Worm (Caenorhabditis elegans) whole organism, late embryonic: ENCODE results near the gene fbxc-58.

Experiments used
- C08G9.2 ChIP-seq: sonication (generic microtip); optimal IDR thresholded peaks from 2 replicates; lab custom pipeline; 2016; ENCODE audit warnings: mild to moderate bottlenecking, missing genetic modification characterization, moderate library complexity, missing compliant biosample characterization
- C38D4.7 ChIP-seq: fragments of 200-800 bp; sonication (Bioruptor generic); optimal IDR thresholded peaks from 2 replicates; lab custom pipeline; 2018; ENCODE audit warnings: mild to moderate bottlenecking, missing genetic modification characterization, moderate library complexity, missing compliant biosample characterization
- K02D7.2 ChIP-seq: sonication (generic microtip); optimal IDR thresholded peaks from 2 replicates; lab custom pipeline; 2017; ENCODE audit warnings: mild to moderate bottlenecking, missing genetic modification characterization, missing compliant biosample characterization
- T23F11.4 ChIP-seq: fragments of 200-800 bp; sonication (Bioruptor generic); optimal IDR thresholded peaks from 2 replicates; lab custom pipeline; 2018; ENCODE audit warnings: mild to moderate bottlenecking, missing genetic modification characterization, missing compliant biosample characterization
- Y22D7AL.16 ChIP-seq: sonication (generic microtip); optimal IDR thresholded peaks from 2 replicates; lab custom pipeline; 2016; ENCODE audit warnings: missing genetic modification characterization, missing compliant biosample characterization
- ahr-1 ChIP-seq: sonication (generic microtip); optimal IDR thresholded peaks from 2 replicates; lab custom pipeline; 2016; ENCODE audit warnings: missing genetic modification characterization, missing compliant biosample characterization
- ceh-18 ChIP-seq: sonication (generic microtip); optimal IDR thresholded peaks from 2 replicates; lab custom pipeline; 2016; ENCODE audit warnings: missing genetic modification characterization, missing compliant biosample characterization
- ceh-24 ChIP-seq: sonication (generic microtip); optimal IDR thresholded peaks from 2 replicates; lab custom pipeline; 2016; ENCODE audit warnings: mild to moderate bottlenecking, missing genetic modification characterization, missing compliant biosample characterization
- ceh-30 ChIP-seq: fragments of 150-350 bp; optimal IDR thresholded peaks from 2 replicates; lab custom pipeline; 2014; ENCODE audit warnings: missing biosample characterization, missing genetic modification characterization
- ceh-34 ChIP-seq: sonication (generic microtip); optimal IDR thresholded peaks from 2 replicates; lab custom pipeline; 2016; ENCODE audit warnings: mild to moderate bottlenecking, missing genetic modification characterization, missing compliant biosample characterization
- ceh-45 ChIP-seq: fragments of 200-800 bp; sonication (Bioruptor generic); IDR thresholded peaks from 2 replicates; pipeline ENCODE4 v1.3.6; 2022; ENCODE audit warnings: missing genetic modification reagents, missing genetic modification characterization, missing compliant biosample characterization
- ceh-9 ChIP-seq: sonication (generic microtip); optimal IDR thresholded peaks from 2 replicates; lab custom pipeline; 2016; ENCODE audit warnings: mild to moderate bottlenecking, missing genetic modification characterization, inconsistent platforms, missing compliant biosample characterization
- che-1 ChIP-seq: sonication (generic microtip); optimal IDR thresholded peaks from 2 replicates; lab custom pipeline; 2016; ENCODE audit warnings: mild to moderate bottlenecking, missing genetic modification characterization, missing compliant biosample characterization
- dmd-4 ChIP-seq: sonication (generic microtip); optimal IDR thresholded peaks from 2 replicates; lab custom pipeline; 2016; ENCODE audit warnings: borderline replicate concordance, missing genetic modification characterization, missing compliant biosample characterization
- dve-1 ChIP-seq: sonication (generic microtip); optimal IDR thresholded peaks from 2 replicates; lab custom pipeline; 2017; ENCODE audit warnings: antibody characterized with exemption, mild to moderate bottlenecking, missing genetic modification characterization, missing compliant biosample characterization
- elt-2 ChIP-seq: sonication (generic microtip); optimal IDR thresholded peaks from 2 replicates; lab custom pipeline; 2016; ENCODE audit warnings: missing genetic modification reagents, missing genetic modification characterization, missing compliant biosample characterization
- ets-4 ChIP-seq: sonication (generic microtip); optimal IDR thresholded peaks from 2 replicates; lab custom pipeline; 2016; ENCODE audit warnings: missing genetic modification characterization, missing compliant biosample characterization
- fkh-6 ChIP-seq: sonication (generic microtip); optimal IDR thresholded peaks from 2 replicates; lab custom pipeline; 2016; ENCODE audit warnings: missing genetic modification characterization, missing compliant biosample characterization
- hlh-13 ChIP-seq: fragments of 200-800 bp; sonication (Bioruptor generic); optimal IDR thresholded peaks from 2 replicates; lab custom pipeline; 2018; ENCODE audit warnings: mild to moderate bottlenecking, missing genetic modification characterization, missing compliant biosample characterization
- hlh-15 ChIP-seq: sonication (generic microtip); optimal IDR thresholded peaks from 2 replicates; lab custom pipeline; 2016; ENCODE audit warnings: missing genetic modification characterization, missing compliant biosample characterization
- hlh-30 ChIP-seq: sonication (generic microtip); optimal IDR thresholded peaks from 2 replicates; lab custom pipeline; 2017; ENCODE audit warnings: antibody characterized with exemption, missing genetic modification characterization, missing compliant biosample characterization; ENCODE audit not compliant: insufficient read depth
- hlh-8 ChIP-seq: sonication (generic microtip); optimal IDR thresholded peaks from 2 replicates; lab custom pipeline; 2016; ENCODE audit warnings: missing genotype, missing genetic modification characterization, missing compliant biosample characterization
- lim-6 ChIP-seq: sonication (generic microtip); optimal IDR thresholded peaks from 2 replicates; lab custom pipeline; 2016; ENCODE audit warnings: missing genetic modification characterization, missing compliant biosample characterization
- madf-2 ChIP-seq: sonication (generic microtip); optimal IDR thresholded peaks from 2 replicates; lab custom pipeline; 2017; ENCODE audit warnings: missing genetic modification characterization, missing compliant biosample characterization
- nfya-1 ChIP-seq: sonication (generic microtip); optimal IDR thresholded peaks from 2 replicates; lab custom pipeline; 2017; ENCODE audit warnings: missing genetic modification characterization, mild to moderate bottlenecking, missing compliant biosample characterization, antibody characterized with exemption, moderate library complexity
- nhr-11 ChIP-seq: fragments of 150-350 bp; optimal IDR thresholded peaks from 2 replicates; lab custom pipeline; 2014; ENCODE audit warnings: missing biosample characterization, missing genetic modification characterization
- nhr-232 ChIP-seq: sonication (generic microtip); optimal IDR thresholded peaks from 2 replicates; lab custom pipeline; 2016; ENCODE audit warnings: missing genetic modification characterization, missing compliant biosample characterization
- pag-3 ChIP-seq: sonication (generic microtip); optimal IDR thresholded peaks from 2 replicates; lab custom pipeline; 2016; ENCODE audit warnings: missing compliant biosample characterization, missing genetic modification characterization, borderline replicate concordance
- pat-9 ChIP-seq: fragments of 200-800 bp; sonication (Bioruptor generic); optimal IDR thresholded peaks from 2 replicates; lab custom pipeline; 2018; ENCODE audit warnings: mild to moderate bottlenecking, missing genetic modification characterization, moderate library complexity, missing compliant biosample characterization
- pax-1 ChIP-seq: fragments of 150-350 bp; optimal IDR thresholded peaks from 2 replicates; lab custom pipeline; 2014; ENCODE audit warnings: missing biosample characterization, missing genetic modification characterization
- pha-2 ChIP-seq: sonication (generic microtip); optimal IDR thresholded peaks from 2 replicates; lab custom pipeline; 2017; ENCODE audit warnings: mild to moderate bottlenecking, missing genetic modification characterization, missing compliant biosample characterization
- pqm-1 ChIP-seq: sonication (generic microtip); optimal IDR thresholded peaks from 2 replicates; lab custom pipeline; 2016; ENCODE audit warnings: missing genetic modification characterization, missing compliant biosample characterization
- rnt-1 ChIP-seq: sonication (generic microtip); optimal IDR thresholded peaks from 2 replicates; lab custom pipeline; 2016; ENCODE audit warnings: missing genetic modification characterization, missing compliant biosample characterization
- sox-2 ChIP-seq: fragments of 200-800 bp; sonication (Bioruptor generic); IDR thresholded peaks from 2 replicates; pipeline ENCODE4 v1.3.6; 2022; ENCODE audit warnings: missing genetic modification reagents, missing genetic modification characterization, missing compliant biosample characterization
- ttx-3 ChIP-seq: sonication (generic microtip); optimal IDR thresholded peaks from 2 replicates; lab custom pipeline; 2016; ENCODE audit warnings: missing genetic modification reagents, missing genetic modification characterization, missing compliant biosample characterization
- unc-3 ChIP-seq, 2 experiments: fragments of 200-800 bp in 1 of 2; sonication (Bioruptor generic) in 1 of 2; sonication (generic microtip) in 1 of 2; conservative IDR thresholded peaks in 1 of 2; optimal IDR thresholded peaks in 1 of 2; 2 replicates each; pipeline versions ENCODE4 v1.3.6 to Lab custom; 2016 to 2022; ENCODE audit warnings: missing compliant biosample characterization in 2 of 2, missing genetic modification characterization in 2 of 2, missing genetic modification reagents in 1 of 2
- unc-86 ChIP-seq: sonication (generic microtip); optimal IDR thresholded peaks from 2 replicates; lab custom pipeline; 2016; ENCODE audit warnings: missing genetic modification characterization, missing compliant biosample characterization

fbxc-58 gene

DNA sequence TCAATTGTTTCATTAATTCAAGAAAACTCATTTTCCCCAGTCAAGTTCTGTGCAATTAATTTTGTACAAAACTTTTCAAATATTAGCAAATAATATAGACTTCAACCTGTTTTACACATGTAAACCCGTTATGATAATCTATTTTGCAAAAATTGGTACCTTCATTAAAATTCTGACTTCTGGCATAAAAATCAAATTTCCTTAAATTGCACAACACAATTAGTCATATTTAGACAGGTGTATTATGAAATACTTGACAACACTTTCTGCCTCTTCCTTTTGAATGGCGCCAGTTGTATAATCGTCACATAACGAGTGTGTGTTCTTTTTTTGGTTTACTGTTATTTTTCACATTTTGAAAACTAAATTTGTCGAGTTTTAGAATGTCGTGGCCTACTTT, at the start of gene fbxc-58:
Gene fbxc-58 (plus strand): TSS at position 383 of the 400 bp plus-strand sequence.
- no peak for TF ChIP-seq pha-2
- no peak for TF ChIP-seq pag-3 (tag; lab: Kevin White, UChicago)
- no peak for TF ChIP-seq fkh-6 (tag; lab: Kevin White, UChicago)
- TF ChIP-seq ceh-24 (tag; lab: Kevin White, UChicago) = no peak
- TF ChIP-seq ttx-3 (tag; lab: Kevin White, UChicago) = no peak
- TF ChIP-seq madf-2 (tag; lab: Kevin White, UChicago) = no peak
- no peak for TF ChIP-seq che-1 (tag; lab: Kevin White, UChicago)
- TF ChIP-seq lim-6 (tag; lab: Kevin White, UChicago) = no peak
- TF ChIP-seq ceh-45 (GFP tag; lab: Robert Waterston, UW) = no peak
- TF ChIP-seq rnt-1 (tag; lab: Kevin White, UChicago) = no peak
- TF ChIP-seq dmd-4 (tag; lab: Kevin White, UChicago) = no peak
- no peak for TF ChIP-seq hlh-30 (tag; lab: Kevin White, UChicago)
- TF ChIP-seq unc-86 (tag; lab: Kevin White, UChicago) = no peak
- no peak for TF ChIP-seq ahr-1 (tag; lab: Kevin White, UChicago)

DNA sequence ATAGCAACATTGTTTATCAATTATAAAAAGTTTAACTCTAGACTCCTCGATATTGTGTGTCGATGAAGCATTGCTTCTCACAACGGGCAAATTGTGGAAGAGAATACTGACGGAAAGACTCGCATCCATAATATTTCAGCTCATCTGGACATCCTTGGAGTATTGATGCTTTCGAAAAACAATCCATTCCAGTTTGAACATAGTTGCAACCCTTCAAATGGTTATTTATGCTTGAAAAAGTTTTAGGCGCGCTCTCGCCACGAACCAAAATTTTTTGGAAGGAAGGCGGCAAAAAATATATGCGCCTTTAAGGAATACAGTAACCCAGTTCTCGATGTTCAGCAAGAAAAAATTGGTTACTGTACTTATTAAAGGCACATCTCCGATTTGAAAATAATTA, 48.8 kb upstream of the fbxc-58 start:
- no peak for TF ChIP-seq ceh-34 (tag; lab: Kevin White, UChicago)
- no peak for TF ChIP-seq nhr-232 (tag; lab: Kevin White, UChicago)

DNA sequence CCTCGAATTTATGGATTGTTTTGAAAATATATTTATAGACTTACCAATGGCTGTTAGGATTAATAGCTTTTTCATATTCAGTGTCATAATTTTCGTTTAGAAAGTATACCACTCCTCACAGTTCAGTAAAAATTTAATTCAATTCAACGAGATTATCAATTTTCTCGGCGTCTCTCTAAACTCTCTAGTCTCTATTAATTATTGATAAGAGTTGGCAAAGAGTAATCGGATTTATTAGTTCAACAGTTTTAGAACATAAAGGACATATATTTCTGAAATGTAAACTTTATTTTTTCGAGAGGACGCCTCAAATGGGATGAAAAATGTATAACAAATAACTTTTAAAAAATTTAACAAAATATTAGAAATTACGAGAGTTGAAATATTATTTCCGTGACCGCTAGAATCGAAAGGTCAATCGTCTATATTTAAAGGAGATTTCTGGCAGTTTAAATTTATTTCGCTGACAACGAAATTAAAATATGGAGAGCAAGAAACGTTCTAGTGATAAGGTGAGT, 47.3 kb upstream of the fbxc-58 start, which contains the start of the genes nspg-11 and F49C12.15:
Gene nspg-11 (minus strand): TSS at position 101 of the 518 bp plus-strand sequence.
Gene F49C12.15 (plus strand): TSS at position 468 of the 518 bp plus-strand sequence.
- TF ChIP-seq ceh-9 (no peak), dve-1 (tag; lab: Kevin White, UChicago) (no peak), unc-3 (GFP tag; conservative IDR thresholded peaks at IDR 0.05; lab: Robert Waterston, UW) (no peak), unc-3 (tag; optimal IDR thresholded peaks at IDR 0.05; lab: Kevin White, UChicago) (no peak), elt-2 (tag; lab: Kevin White, UChicago) (no peak)

DNA sequence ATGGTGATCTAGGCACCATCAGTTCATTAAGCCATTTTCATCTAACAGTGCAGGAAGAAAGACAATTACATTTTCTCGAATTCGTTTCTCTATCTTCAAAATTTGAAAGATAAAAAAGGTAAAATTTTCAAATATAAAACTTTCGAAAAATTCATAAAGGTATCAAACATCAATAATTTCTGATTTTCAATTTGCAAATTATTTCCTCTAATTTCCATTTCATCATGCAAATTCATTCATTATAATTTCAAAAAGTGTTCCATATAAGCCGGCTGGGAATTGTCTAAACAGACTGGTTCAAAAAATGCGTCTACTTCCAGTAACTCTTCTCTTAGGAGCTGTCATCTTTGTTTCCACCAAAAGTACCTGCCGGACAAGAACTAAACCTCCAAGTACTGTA, 43.6 kb upstream of the fbxc-58 start, which contains the start of gene clec-183:
Gene clec-183 (plus strand): TSS at position 301 of the 400 bp plus-strand sequence.
- TF ChIP-seq K02D7.2 (tag; lab: Kevin White, UChicago) (no peak), hlh-8 (no peak), ceh-24 (tag; lab: Kevin White, UChicago) (no peak), C08G9.2 (tag; lab: Kevin White, UChicago) (no peak), ceh-18 (tag; lab: Kevin White, UChicago) (no peak), nhr-11 (tag; lab: Kevin White, UChicago) (no peak), hlh-15 (no peak), nfya-1 (tag; lab: Kevin White, UChicago) (no peak), Y22D7AL.16 (tag; lab: Kevin White, UChicago) (no peak), unc-86 (tag; lab: Kevin White, UChicago) (no peak), dve-1 (tag; lab: Kevin White, UChicago) (no peak), pax-1 (tag; lab: Kevin White, UChicago) (no peak), ceh-30 (tag; lab: Kevin White, UChicago) (no peak), ets-4 (tag; lab: Kevin White, UChicago) (no peak), pat-9 (no peak), dmd-4 (tag; lab: Kevin White, UChicago) (no peak), sox-2 (GFP tag; lab: Robert Waterston, UW) (no peak)

DNA sequence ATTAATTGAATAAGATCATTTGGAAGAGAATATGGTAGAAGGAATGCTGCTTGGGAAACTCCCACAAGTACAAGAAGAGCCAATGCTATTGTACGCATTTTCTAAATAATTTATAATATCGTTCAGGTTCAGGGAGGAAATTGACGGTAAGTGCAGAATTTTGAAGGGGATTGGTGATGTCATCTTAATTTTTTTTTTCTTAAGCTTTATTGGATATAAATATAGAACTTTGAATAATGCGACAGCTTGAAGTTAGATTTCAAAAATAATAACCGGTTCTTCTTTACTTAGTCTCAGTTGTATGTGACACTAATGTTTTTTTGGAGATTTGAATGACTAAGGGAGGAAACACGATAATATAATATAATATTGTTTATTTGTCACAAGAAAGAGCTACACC, 40.6 kb upstream of the fbxc-58 start, which contains the start of gene nspg-7.1:
Gene nspg-7.1 (minus strand): TSS at position 101 of the 400 bp plus-strand sequence.
- no peak for TF ChIP-seq hlh-13 (GFP tag; lab: Kevin White, UChicago)
- TF ChIP-seq Y22D7AL.16 (tag; lab: Kevin White, UChicago) = no peak
- TF ChIP-seq T23F11.4 (GFP tag; lab: Kevin White, UChicago) = no peak
- TF ChIP-seq nfya-1 (tag; lab: Kevin White, UChicago) = no peak
- TF ChIP-seq unc-86 (tag; lab: Kevin White, UChicago) = no peak
- TF ChIP-seq ceh-45 (GFP tag; lab: Robert Waterston, UW) = no peak
- TF ChIP-seq ceh-9 = no peak
- no peak for TF ChIP-seq pqm-1 (tag; lab: Kevin White, UChicago)
- TF ChIP-seq C38D4.7 = no peak
- no peak for TF ChIP-seq che-1 (tag; lab: Kevin White, UChicago)
